Fruit fly (Drosophila melanogaster) whole organism, prepupa: ENCODE measurements around the gene Tomosyn.

Experiments used
- CG8119 ChIP-seq: fragments of 200-800 bp; sonication (Bioruptor generic); IDR thresholded peaks from 3 replicates; pipeline ENCODE4 v1.3.6; 2022; ENCODE audit warnings: missing biosample characterization, missing genetic modification characterization
- Gug ChIP-seq: fragments of 200-800 bp; sonication (Bioruptor generic); IDR thresholded peaks from 2 replicates; pipeline ENCODE4 v1.3.6; 2022; ENCODE audit warnings: missing biosample characterization, missing genetic modification characterization
- Hr38 ChIP-seq: sonication (Bioruptor generic); optimal IDR thresholded peaks from 2 replicates; lab custom pipeline; 2016; ENCODE audit warnings: missing biosample characterization, missing genetic modification characterization
- Hr4 ChIP-seq: fragments of 200-800 bp; sonication (Bioruptor generic); optimal IDR thresholded peaks from 3 replicates; lab custom pipeline; 2016; ENCODE audit warnings: missing biosample characterization, missing genetic modification characterization

DNA sequence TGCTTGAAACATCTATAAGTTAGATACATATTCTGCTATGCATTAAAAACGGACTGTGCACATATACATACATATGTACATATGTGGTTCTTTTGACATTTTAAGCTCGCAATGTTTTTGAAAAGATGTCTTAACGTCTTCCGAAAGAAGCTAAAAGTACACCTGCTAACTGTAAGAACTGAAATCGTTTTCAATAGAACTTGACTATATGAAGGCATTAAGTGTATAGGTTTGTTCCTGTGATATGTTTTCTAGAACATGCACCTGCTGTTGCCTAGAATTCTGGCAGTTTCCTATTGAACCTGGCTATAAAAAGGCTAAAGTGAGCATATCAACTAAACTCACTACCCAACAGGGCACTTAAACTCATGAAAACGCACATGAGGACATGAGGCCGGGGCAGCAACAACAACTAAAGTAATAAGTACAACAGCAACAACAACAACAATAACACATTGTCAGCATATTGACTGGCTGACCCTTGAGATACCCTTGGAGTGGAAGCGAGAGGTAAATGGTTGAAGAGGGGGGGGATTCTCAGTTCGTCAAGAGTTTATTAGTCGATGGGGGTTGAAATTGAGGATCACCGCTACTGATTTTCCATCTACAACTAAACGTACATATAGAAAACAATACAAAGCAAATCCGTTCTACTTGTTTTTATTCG, 32.8 kb downstream of the Tomosyn start:
- TF ChIP-seq Gug (no peak), CG8119 (GFP tag; lab: Robert Waterston, UW) (no peak), Hr4 (GFP tag; lab: Kevin White, UChicago) (no peak), Hr38 (GFP tag; lab: Kevin White, UChicago) (no peak)
